Worm (Caenorhabditis elegans) whole organism, L3 larva: ENCODE measurements around the gene T05H4.4.

Experiments
- aly-2 ChIP-seq: fragments of 150-350 bp; optimal IDR thresholded peaks from 2 replicates; lab custom pipeline; 2014; ENCODE audit warnings: missing biosample characterization, missing genetic modification characterization
- ama-1 ChIP-seq: fragments of 150-350 bp; optimal IDR thresholded peaks from 2 replicates; lab custom pipeline; 2018
- eor-1 ChIP-seq, 2 experiments: fragments of 150-350 bp; optimal IDR thresholded peaks; 2 replicates each; lab custom pipeline; 2014 to 2018; ENCODE audit warnings: missing biosample characterization in 2 of 2, missing genetic modification characterization in 2 of 2
- jun-1 ChIP-seq: fragments of 150-350 bp; optimal IDR thresholded peaks from 2 replicates; lab custom pipeline; 2014; ENCODE audit warnings: missing biosample characterization, missing genetic modification reagents, missing genetic modification characterization
- mdl-1 ChIP-seq: fragments of 150-350 bp; optimal IDR thresholded peaks from 2 replicates; lab custom pipeline; 2014; ENCODE audit warnings: missing biosample characterization, missing genetic modification characterization
- mml-1 ChIP-seq: fragments of 150-350 bp; sonication (generic microtip); optimal IDR thresholded peaks from 3 replicates; lab custom pipeline; 2014; ENCODE audit warnings: missing biosample characterization, missing genetic modification characterization
- nhr-12 ChIP-seq: fragments of 150-350 bp; optimal IDR thresholded peaks from 2 replicates; lab custom pipeline; 2014; ENCODE audit warnings: missing biosample characterization, missing genetic modification characterization
- nhr-77 ChIP-seq: fragments of 150-350 bp; optimal IDR thresholded peaks from 2 replicates; lab custom pipeline; 2014; ENCODE audit warnings: missing biosample characterization, missing genetic modification characterization
- pha-4 ChIP-seq: fragments of 150-350 bp; optimal IDR thresholded peaks from 2 replicates; lab custom pipeline; 2014; ENCODE audit warnings: missing biosample characterization, missing genetic modification reagents, missing genetic modification characterization

ce11 chrV:6430526-6431371, 8.0 kb upstream of the T05H4.4 start:
- TF ChIP-seq eor-1 (tag; optimal IDR thresholded peaks at IDR 0.05; lab: Kevin White, UChicago) (no peak), mml-1 (tag; lab: Kevin White, UChicago) (no peak), mdl-1 (tag; lab: Kevin White, UChicago) (no peak), ama-1 (lab: Kevin White, UChicago) (no peak), aly-2 (no peak), pha-4 (tag; lab: Kevin White, UChicago) (peak; percentile 54), nhr-77 (tag; lab: Kevin White, UChicago) (no peak), jun-1 (tag; lab: Kevin White, UChicago) (no peak), nhr-12 (tag; lab: Kevin White, UChicago) (no peak)
